Fruit fly (Drosophila melanogaster): Measurements from ENCODE around the gene IP3K2.

IP3K2 gene

dm6 chrX:13319376-13319883 lies 16.0 kb downstream of the IP3K2 start (continued):
- peak; percentile 28 for TF ChIP-seq CG15514 (GFP tag; optimal IDR thresholded peaks at IDR 0.05)
- no peak for TF ChIP-seq CG8089 (GFP tag; optimal IDR thresholded peaks at IDR 0.05)
- peak; percentile 20 to 88 for TF ChIP-seq bsh (GFP tag; optimal IDR thresholded peaks at IDR 0.05)
- TF ChIP-seq CG3838 (GFP tag; optimal IDR thresholded peaks at IDR 0.05), result no peak
- TF ChIP-seq CG9437 (GFP tag; optimal IDR thresholded peaks at IDR 0.05), result peak; percentile 6
- TF ChIP-seq CG17802 (tag; optimal IDR thresholded peaks at IDR 0.05), result no peak
- peak in 1 of 2 experiments; percentile 42 for TF ChIP-seq Eip74EF (GFP tag; optimal IDR thresholded peaks at IDR 0.05)
- TF ChIP-seq caup (GFP tag; optimal IDR thresholded peaks at IDR 0.05; ENCODE audit: severe bottlenecking), result peak; percentile 3
- TF ChIP-seq dan (GFP tag; IDR thresholded peaks at IDR 0.05), result no peak
- TF ChIP-seq ham (GFP tag; IDR thresholded peaks at IDR 0.05), result no peak
- no peak for TF ChIP-seq CG32767 (GFP tag; IDR thresholded peaks at IDR 0.05)
- TF ChIP-seq Hr3 (GFP tag; optimal IDR thresholded peaks at IDR 0.05), result no peak
- TF ChIP-seq jing (GFP tag; optimal IDR thresholded peaks at IDR 0.05), result no peak
- no peak for TF ChIP-seq aop (GFP tag; IDR thresholded peaks at IDR 0.05)
- no peak for TF ChIP-seq gro (GFP tag; optimal IDR thresholded peaks at IDR 0.05)
- TF ChIP-seq CG8478 (optimal IDR thresholded peaks at IDR 0.05), result no peak
- no peak for TF ChIP-seq CG7963 (GFP tag; IDR thresholded peaks at IDR 0.05; ENCODE audit: partially characterized antibody)
- no peak for TF ChIP-seq Scr (GFP tag; IDR thresholded peaks at IDR 0.05; ENCODE audit: partially characterized antibody)
- no peak for TF ChIP-seq ap (GFP tag; IDR thresholded peaks at IDR 0.05)
- TF ChIP-seq shn (GFP tag; optimal IDR thresholded peaks at IDR 0.05), result no peak
- no peak for TF ChIP-seq dm (GFP tag; optimal IDR thresholded peaks at IDR 0.05)
- TF ChIP-seq B-H1 (GFP tag; IDR thresholded peaks at IDR 0.05), result no peak
- no peak for TF ChIP-seq Ssrp (tag; optimal IDR thresholded peaks at IDR 0.05)

dm6 chrX:13320697-13321445 lies 17.4 kb downstream of the IP3K2 start:
- peak; percentile 17 for TF ChIP-seq odd (GFP tag; optimal IDR thresholded peaks at IDR 0.05)
- peak; percentile 39 for TF ChIP-seq CG2712 (tag; optimal IDR thresholded peaks at IDR 0.05)
- no peak for TF ChIP-seq gce (GFP tag; IDR thresholded peaks at IDR 0.05)
- TF ChIP-seq dmrt99B (tag; optimal IDR thresholded peaks at IDR 0.05), result peak; percentile 56
- no peak for TF ChIP-seq ro (GFP tag; IDR thresholded peaks at IDR 0.05)
- TF ChIP-seq C15 (GFP tag; IDR thresholded peaks at IDR 0.05), result no peak
- TF ChIP-seq CG6765 (GFP tag; optimal IDR thresholded peaks at IDR 0.05), result peak; percentile 2
- TF ChIP-seq sim (GFP tag; IDR thresholded peaks at IDR 0.05), result no peak
- peak; percentile 24 for TF ChIP-seq CG16815 (GFP tag; optimal IDR thresholded peaks at IDR 0.05)
- no peak for TF ChIP-seq Atf-2 (GFP tag; optimal IDR thresholded peaks at IDR 0.05)
- peak; percentile 15 for TF ChIP-seq CG15011 (GFP tag; optimal IDR thresholded peaks at IDR 0.05)
- TF ChIP-seq CG13424 (tag; optimal IDR thresholded peaks at IDR 0.05), result peak; percentile 9
- peak; percentile 36 for TF ChIP-seq lab (GFP tag; optimal IDR thresholded peaks at IDR 0.05)
- TF ChIP-seq prd (optimal IDR thresholded peaks at IDR 0.05), result no peak
- TF ChIP-seq prd (GFP tag; IDR thresholded peaks at IDR 0.05), result peak; percentile 49; the same call in 2 of the 3 replicates
- TF ChIP-seq wdn (GFP tag; IDR thresholded peaks at IDR 0.05), result peak; percentile 29; the same call in 1 of the 2 replicates
- TF ChIP-seq sna (GFP tag; IDR thresholded peaks at IDR 0.05; ENCODE audit: partially characterized antibody), result no peak
- peak; percentile 60; the same call in 1 of the 3 replicates for TF ChIP-seq CG6175 (GFP tag; IDR thresholded peaks at IDR 0.05)
- TF ChIP-seq Doc2 (GFP tag; IDR thresholded peaks at IDR 0.05), result no peak
- TF ChIP-seq CoRest (tag; optimal IDR thresholded peaks at IDR 0.05), result peak; percentile 66
- no peak for TF ChIP-seq eyg (GFP tag; optimal IDR thresholded peaks at IDR 0.05)
- TF ChIP-seq sr (GFP tag; IDR thresholded peaks at IDR 0.05), result no peak
- 0 out of 4 replicates have a peak, but pooled peaks have one; percentile 70 for TF ChIP-seq chinmo (GFP tag; IDR thresholded peaks at IDR 0.05; ENCODE audit: partially characterized antibody)
- TF ChIP-seq dpn (GFP tag; optimal IDR thresholded peaks at IDR 0.05), result peak in 1 of 2 experiments; percentile 25
- TF ChIP-seq Med (GFP tag), result peak; percentile 43
- TF ChIP-seq Oli (tag; optimal IDR thresholded peaks at IDR 0.05), result peak; percentile 32

Data from whole organism, embryonic.